Worm (Caenorhabditis elegans) whole organism, L4 larva: ENCODE results near the gene R13A1.5.
A peak's percentile ranks its signal among the peaks of the same experiment; 100 is the strongest.

Experiments used
- F26F4.8 ChIP-seq: fragments of 200-800 bp; sonication (Bioruptor generic); conservative IDR thresholded peaks from 2 replicates; pipeline ENCODE4 v1.3.6; 2022; ENCODE audit warnings: missing genetic modification characterization, missing compliant biosample characterization
- F37D6.2 ChIP-seq: sonication (generic microtip); optimal IDR thresholded peaks from 2 replicates; lab custom pipeline; 2016; ENCODE audit warnings: mild to moderate bottlenecking, missing genetic modification characterization, missing compliant biosample characterization
- F49E8.2 ChIP-seq: sonication (generic microtip); optimal IDR thresholded peaks from 2 replicates; lab custom pipeline; 2016; ENCODE audit warnings: missing compliant biosample characterization, mild to moderate bottlenecking, missing genetic modification characterization, borderline replicate concordance
- R02D3.7 ChIP-seq: fragments of 150-350 bp; sonication (generic microtip); optimal IDR thresholded peaks from 3 replicates; lab custom pipeline; 2014; ENCODE audit warnings: missing biosample characterization, missing genetic modification characterization
- T20F7.1 ChIP-seq: fragments of 200-800 bp; sonication (Bioruptor generic); optimal IDR thresholded peaks from 2 replicates; lab custom pipeline; 2018; ENCODE audit warnings: mild to moderate bottlenecking, missing genetic modification characterization, missing compliant biosample characterization
- Y75B8A.6 ChIP-seq: fragments of 200-800 bp; sonication (Bioruptor generic); IDR thresholded peaks from 2 replicates; pipeline ENCODE4 v1.3.6; 2022; ENCODE audit warnings: missing genetic modification reagents, missing genetic modification characterization, missing compliant biosample characterization
- aha-1 ChIP-seq: fragments of 150-350 bp; peaks from one replicate; lab custom pipeline; 2014; ENCODE audit warnings: missing biosample characterization, missing genetic modification characterization
- ceh-28 ChIP-seq: fragments of 150-350 bp; optimal IDR thresholded peaks from 2 replicates; lab custom pipeline; 2014; ENCODE audit warnings: missing biosample characterization, missing genetic modification reagents, missing genetic modification characterization
- ceh-32 ChIP-seq: sonication (generic microtip); optimal IDR thresholded peaks from 2 replicates; lab custom pipeline; 2016; ENCODE audit warnings: mild to moderate bottlenecking, missing genetic modification characterization, missing compliant biosample characterization; ENCODE audit not compliant: poor library complexity
- ceh-44 ChIP-seq: fragments of 200-800 bp; sonication (Bioruptor generic); IDR thresholded peaks from 2 replicates; pipeline ENCODE4 v1.3.6; 2022; ENCODE audit warnings: missing genetic modification reagents, missing genetic modification characterization, missing compliant biosample characterization
- ceh-62 ChIP-seq: sonication (generic microtip); optimal IDR thresholded peaks from 2 replicates; lab custom pipeline; 2017; ENCODE audit warnings: missing biosample characterization, missing genetic modification characterization
- cey-2 ChIP-seq: sonication (generic microtip); optimal IDR thresholded peaks from 3 replicates; lab custom pipeline; 2017; ENCODE audit warnings: missing genetic modification characterization, mild to moderate bottlenecking, missing compliant biosample characterization, antibody characterized with exemption, borderline replicate concordance; ENCODE audit not compliant: insufficient read depth
- ctbp-1 ChIP-seq: fragments of 200-800 bp; sonication (Bioruptor generic); IDR thresholded peaks from 2 replicates; pipeline ENCODE4 v1.3.6; 2022; ENCODE audit warnings: missing genetic modification reagents, missing genetic modification characterization, missing compliant biosample characterization
- daf-16 ChIP-seq, 3 experiments: sonication (generic microtip); optimal IDR thresholded peaks; 2 replicates each; lab custom pipeline; 2016 to 2017; ENCODE audit warnings: missing genetic modification characterization in 3 of 3, missing genetic modification reagents in 3 of 3, mild to moderate bottlenecking in 2 of 3, missing compliant biosample characterization in 2 of 3, missing biosample characterization in 1 of 3, moderate library complexity in 1 of 3
- daf-19 ChIP-seq: fragments of 200-800 bp; sonication (Bioruptor generic); conservative IDR thresholded peaks from 2 replicates; pipeline ENCODE4 v1.3.6; 2022; ENCODE audit warnings: missing genetic modification characterization, missing compliant biosample characterization
- dpl-1 ChIP-seq: fragments of 150-350 bp; optimal IDR thresholded peaks from 2 replicates; lab custom pipeline; 2014; ENCODE audit warnings: missing biosample characterization, missing genetic modification reagents, missing genetic modification characterization
- duxl-1 ChIP-seq: sonication (generic microtip); optimal IDR thresholded peaks from 2 replicates; lab custom pipeline; 2016; ENCODE audit warnings: mild to moderate bottlenecking, missing genetic modification characterization, moderate library complexity, missing compliant biosample characterization; ENCODE audit not compliant: poor library complexity
- dve-1 ChIP-seq: sonication (generic microtip); optimal IDR thresholded peaks from 2 replicates; lab custom pipeline; 2017; ENCODE audit warnings: antibody characterized with exemption, mild to moderate bottlenecking, missing genetic modification characterization, missing compliant biosample characterization; ENCODE audit not compliant: insufficient read depth
- egl-43 ChIP-seq: fragments of 200-800 bp; sonication (Bioruptor generic); IDR thresholded peaks from 2 replicates; pipeline ENCODE4 v1.3.6; 2022; ENCODE audit warnings: missing genetic modification reagents, missing genetic modification characterization, missing compliant biosample characterization
- fkh-10 ChIP-seq: fragments of 150-350 bp; optimal IDR thresholded peaks from 2 replicates; lab custom pipeline; 2014; ENCODE audit warnings: missing biosample characterization, missing genetic modification reagents, missing genetic modification characterization
- gei-8 ChIP-seq: fragments of 200-800 bp; sonication (Bioruptor generic); optimal IDR thresholded peaks from 2 replicates; lab custom pipeline; 2018; ENCODE audit warnings: mild to moderate bottlenecking, missing genetic modification characterization, missing compliant biosample characterization
- hlh-11 ChIP-seq: fragments of 200-800 bp; sonication (Bioruptor generic); optimal IDR thresholded peaks from 2 replicates; lab custom pipeline; 2018; ENCODE audit warnings: mild to moderate bottlenecking, missing genetic modification characterization, missing compliant biosample characterization
- hlh-30 ChIP-seq: sonication (generic microtip); optimal IDR thresholded peaks from 2 replicates; lab custom pipeline; 2017; ENCODE audit warnings: antibody characterized with exemption, mild to moderate bottlenecking, missing genetic modification characterization, missing compliant biosample characterization; ENCODE audit not compliant: insufficient read depth
- jun-1 ChIP-seq: fragments of 150-350 bp; optimal IDR thresholded peaks from 2 replicates; lab custom pipeline; 2014; ENCODE audit warnings: missing biosample characterization, missing genetic modification reagents, missing genetic modification characterization
- lim-7 ChIP-seq: fragments of 200-800 bp; sonication (Bioruptor generic); IDR thresholded peaks from 2 replicates; pipeline ENCODE4 v1.3.6; 2022; ENCODE audit warnings: missing genetic modification characterization, missing compliant biosample characterization
- lin-13 ChIP-seq: fragments of 150-350 bp; optimal IDR thresholded peaks from 2 replicates; lab custom pipeline; 2014; ENCODE audit warnings: missing biosample characterization, missing genetic modification reagents, missing genetic modification characterization
- lin-38 ChIP-seq: fragments of 200-800 bp; sonication (Bioruptor generic); IDR thresholded peaks from 2 replicates; pipeline ENCODE4 v1.3.6; 2022; ENCODE audit warnings: missing genetic modification reagents, missing genetic modification characterization, missing compliant biosample characterization
- lsy-2 ChIP-seq, 2 experiments: fragments of 150-350 bp in 1 of 2; sonication (generic microtip) in 1 of 2; optimal IDR thresholded peaks; 2 replicates each; lab custom pipeline; 2014 to 2017; ENCODE audit warnings: missing biosample characterization in 2 of 2, missing genetic modification characterization in 2 of 2
- mdt-29 ChIP-seq: fragments of 200-800 bp; sonication (Bioruptor generic); IDR thresholded peaks from 2 replicates; pipeline ENCODE4 v1.3.6; 2022; ENCODE audit warnings: missing genetic modification reagents, missing genetic modification characterization, missing compliant biosample characterization
- mep-1 ChIP-seq: fragments of 150-350 bp; sonication (generic microtip); optimal IDR thresholded peaks from 3 replicates; lab custom pipeline; 2014; ENCODE audit warnings: missing biosample characterization, missing genetic modification characterization
- mes-2 ChIP-seq: sonication (generic microtip); optimal IDR thresholded peaks from 2 replicates; lab custom pipeline; 2016; ENCODE audit warnings: missing genotype, mild to moderate bottlenecking, missing genetic modification characterization, missing compliant biosample characterization; ENCODE audit not compliant: poor library complexity, severe bottlenecking
- nhr-11 ChIP-seq: fragments of 150-350 bp; optimal IDR thresholded peaks from 2 replicates; lab custom pipeline; 2014; ENCODE audit warnings: missing biosample characterization, missing genetic modification characterization
- nhr-237 ChIP-seq: sonication (generic microtip); optimal IDR thresholded peaks from 2 replicates; lab custom pipeline; 2017; ENCODE audit warnings: missing biosample characterization, missing genetic modification characterization
- nhr-25 ChIP-seq: sonication (generic microtip); optimal IDR thresholded peaks from 2 replicates; lab custom pipeline; 2017; ENCODE audit warnings: missing genetic modification characterization, mild to moderate bottlenecking, missing compliant biosample characterization, antibody characterized with exemption, moderate library complexity, borderline replicate concordance; ENCODE audit not compliant: insufficient read depth
- nhr-28 ChIP-seq: fragments of 150-350 bp; optimal IDR thresholded peaks from 2 replicates; lab custom pipeline; 2014; ENCODE audit warnings: missing biosample characterization, missing genetic modification characterization
- nhr-42 ChIP-seq: fragments of 200-800 bp; sonication (Bioruptor generic); IDR thresholded peaks from 2 replicates; pipeline ENCODE4 v1.3.6; 2022; ENCODE audit warnings: missing genetic modification characterization, missing compliant biosample characterization
- nhr-48 ChIP-seq: sonication (generic microtip); optimal IDR thresholded peaks from 2 replicates; lab custom pipeline; 2016; ENCODE audit warnings: mild to moderate bottlenecking, missing genetic modification characterization, missing compliant biosample characterization
- nhr-6 ChIP-seq: fragments of 150-350 bp; optimal IDR thresholded peaks from 2 replicates; lab custom pipeline; 2014; ENCODE audit warnings: missing biosample characterization, missing genetic modification characterization
- nhr-77 ChIP-seq: fragments of 150-350 bp; optimal IDR thresholded peaks from 2 replicates; lab custom pipeline; 2014; ENCODE audit warnings: missing biosample characterization, missing genetic modification characterization
- php-3 ChIP-seq: fragments of 200-800 bp; sonication (Bioruptor generic); IDR thresholded peaks from 2 replicates; pipeline ENCODE4 v1.3.6; 2022; ENCODE audit warnings: missing genetic modification reagents, missing genetic modification characterization, missing compliant biosample characterization
- rbr-2 ChIP-seq: sonication (generic microtip); optimal IDR thresholded peaks from 2 replicates; lab custom pipeline; 2016; ENCODE audit warnings: missing genotype, missing genetic modification characterization, missing compliant biosample characterization
- saeg-2 ChIP-seq: fragments of 200-800 bp; sonication (Bioruptor generic); IDR thresholded peaks from 2 replicates; pipeline ENCODE4 v1.3.6; 2022; ENCODE audit warnings: missing genetic modification reagents, missing genetic modification characterization, missing compliant biosample characterization
- set-16 ChIP-seq: fragments of 200-800 bp; sonication (Bioruptor generic); IDR thresholded peaks from 2 replicates; pipeline ENCODE4 v1.3.6; 2022; ENCODE audit warnings: missing genetic modification reagents, missing genetic modification characterization, missing compliant biosample characterization
- spr-1 ChIP-seq: sonication (generic microtip); optimal IDR thresholded peaks from 2 replicates; lab custom pipeline; 2016; ENCODE audit warnings: mild to moderate bottlenecking, missing genetic modification characterization, missing compliant biosample characterization
- spr-3 ChIP-seq: fragments of 200-800 bp; sonication (Bioruptor generic); optimal IDR thresholded peaks from 2 replicates; lab custom pipeline; 2018; ENCODE audit warnings: mild to moderate bottlenecking, missing genetic modification characterization, missing compliant biosample characterization
- tag-97 ChIP-seq: fragments of 200-800 bp; sonication (Bioruptor generic); IDR thresholded peaks from 2 replicates; pipeline ENCODE4 v1.3.6; 2022; ENCODE audit warnings: missing genetic modification characterization, missing compliant biosample characterization
- unc-130 ChIP-seq: sonication (generic microtip); optimal IDR thresholded peaks from 2 replicates; lab custom pipeline; 2016; ENCODE audit warnings: missing genetic modification reagents, missing genetic modification characterization, missing compliant biosample characterization
- zag-1 ChIP-seq: fragments of 150-350 bp; optimal IDR thresholded peaks from 2 replicates; lab custom pipeline; 2014; ENCODE audit warnings: missing biosample characterization, missing genetic modification characterization
- zfp-2 ChIP-seq: sonication (generic microtip); optimal IDR thresholded peaks from 2 replicates; lab custom pipeline; 2016; ENCODE audit warnings: mild to moderate bottlenecking, missing genetic modification characterization, missing compliant biosample characterization
- ztf-7 ChIP-seq: fragments of 150-350 bp; optimal IDR thresholded peaks from 2 replicates; lab custom pipeline; 2014; ENCODE audit warnings: missing biosample characterization, missing genetic modification characterization

Gene R13A1.5

DNA sequence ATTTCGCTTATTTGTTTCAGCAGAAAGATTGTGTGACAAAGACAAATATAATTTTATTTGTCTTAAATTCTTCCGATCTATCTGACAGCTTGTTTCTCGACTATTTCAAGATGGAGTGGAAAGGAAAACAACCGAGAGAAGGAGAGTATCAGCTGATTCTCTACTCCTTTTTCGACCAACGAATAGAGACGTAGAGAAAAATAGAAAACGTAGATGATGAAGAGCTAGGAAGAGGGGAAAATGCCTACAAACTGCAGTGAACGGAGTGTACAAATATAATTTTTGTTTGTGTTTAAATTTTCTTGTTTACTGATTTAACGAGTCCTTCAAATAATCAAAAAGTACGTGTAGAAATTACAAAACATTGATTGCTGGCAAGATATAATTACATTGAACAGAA is 43.9 kb downstream of the R13A1.5 start:
- TF ChIP-seq lsy-2 (tag; optimal IDR thresholded peaks at IDR 0.05; lab: Kevin White, UChicago) (peak in 1 of 2 experiments; percentile 64), aha-1 (tag; lab: Kevin White, UChicago) (no peak), tag-97 (GFP tag; lab: Robert Waterston, UW) (no peak), zfp-2 (tag; lab: Kevin White, UChicago) (no peak), nhr-25 (tag; lab: Kevin White, UChicago) (no peak), php-3 (GFP tag; lab: Robert Waterston, UW) (no peak), saeg-2 (GFP tag; lab: Robert Waterston, UW) (no peak), nhr-42 (GFP tag; lab: Robert Waterston, UW) (no peak), F49E8.2 (tag; lab: Kevin White, UChicago) (no peak), ztf-7 (no peak), egl-43 (GFP tag; lab: Robert Waterston, UW) (no peak), ctbp-1 (GFP tag; lab: Robert Waterston, UW) (no peak), F26F4.8 (GFP tag; lab: Robert Waterston, UW) (no peak), daf-16 (GFP tag; optimal IDR thresholded peaks at IDR 0.05; lab: Kevin White, UChicago) (no peak), daf-16 (tag; optimal IDR thresholded peaks at IDR 0.05; lab: Kevin White, UChicago) (peak; percentile 75), cey-2 (no peak), spr-1 (tag; lab: Kevin White, UChicago) (no peak), nhr-28 (tag; lab: Kevin White, UChicago) (peak; percentile 57), nhr-77 (peak; percentile 6), ceh-44 (GFP tag; lab: Robert Waterston, UW) (no peak), nhr-6 (tag; lab: Kevin White, UChicago) (no peak), unc-130 (GFP tag; lab: Kevin White, UChicago) (no peak), dpl-1 (GFP tag; lab: Kevin White, UChicago) (no peak), gei-8 (no peak), ceh-28 (tag; lab: Kevin White, UChicago) (no peak), ceh-32 (no peak), spr-3 (GFP tag; lab: Kevin White, UChicago) (no peak), jun-1 (tag; lab: Kevin White, UChicago) (no peak), lin-13 (no peak), F37D6.2 (tag; lab: Kevin White, UChicago) (no peak), duxl-1 (tag; lab: Kevin White, UChicago) (no peak), dve-1 (tag; lab: Kevin White, UChicago) (peak; percentile 25), mep-1 (tag; lab: Kevin White, UChicago) (peak; percentile 38), T20F7.1 (GFP tag; lab: Kevin White, UChicago) (no peak), nhr-237 (tag; lab: Kevin White, UChicago) (no peak), hlh-11 (tag; lab: Kevin White, UChicago) (peak; percentile 69), ceh-62 (tag; lab: Kevin White, UChicago) (no peak), zag-1 (tag; lab: Kevin White, UChicago) (no peak), rbr-2 (tag; lab: Kevin White, UChicago) (peak; percentile 13), R02D3.7 (tag; lab: Kevin White, UChicago) (no peak), nhr-11 (tag; lab: Kevin White, UChicago) (no peak), fkh-10 (GFP tag; lab: Kevin White, UChicago) (peak; percentile 15), lim-7 (GFP tag; lab: Robert Waterston, UW) (no peak), nhr-48 (tag; lab: Kevin White, UChicago) (no peak), set-16 (GFP tag; lab: Robert Waterston, UW) (no peak), hlh-30 (tag; lab: Kevin White, UChicago) (peak; percentile 73), Y75B8A.6 (GFP tag; lab: Robert Waterston, UW) (no peak), lin-38 (GFP tag; lab: Robert Waterston, UW) (peak; percentile 29; the same call in 1 of the 2 replicates), mdt-29 (GFP tag; lab: Robert Waterston, UW) (no peak), daf-19 (GFP tag; lab: Robert Waterston, UW) (no peak), mes-2 (tag; lab: Kevin White, UChicago) (peak; percentile 6)
